Fruit fly (Drosophila melanogaster) whole organism, embryonic: ENCODE results near the gene Tfb5.

ENCODE experiments used
- Atf3 ChIP-seq: fragments of 200-800 bp; sonication (Bioruptor generic); optimal IDR thresholded peaks from 3 replicates; lab custom pipeline; 2016; ENCODE audit warnings: missing biosample characterization, missing genetic modification characterization
- C15 ChIP-seq: fragments of 200-800 bp; sonication (Bioruptor generic); IDR thresholded peaks from 3 replicates; pipeline ENCODE4 v1.3.6; 2022; ENCODE audit warnings: missing biosample characterization, missing genetic modification characterization
- CG10321 ChIP-seq: fragments of 200-800 bp; sonication (Bioruptor generic); IDR thresholded peaks from 2 replicates; pipeline ENCODE4 v1.3.6; 2022; ENCODE audit warnings: missing biosample characterization, missing genetic modification characterization
- CG11085 ChIP-seq: fragments of 200-800 bp; sonication (Bioruptor generic); IDR thresholded peaks from 2 replicates; pipeline ENCODE4 v1.3.6; 2022; ENCODE audit warnings: missing biosample characterization, missing genetic modification characterization
- CG12219 ChIP-seq: fragments of 200-800 bp; sonication (Bioruptor generic); optimal IDR thresholded peaks from 3 replicates; lab custom pipeline; 2018; ENCODE audit warnings: missing biosample characterization, mild to moderate bottlenecking, missing genetic modification characterization
- CG13296 ChIP-seq: fragments of 200-800 bp; sonication (Bioruptor generic); optimal IDR thresholded peaks from 3 replicates; lab custom pipeline; 2018; ENCODE audit warnings: missing biosample characterization, mild to moderate bottlenecking, missing genetic modification characterization
- CG14050 ChIP-seq: fragments of 200-800 bp; sonication (Bioruptor generic); IDR thresholded peaks from 3 replicates; pipeline ENCODE4 v1.3.6; 2022; ENCODE audit warnings: missing biosample characterization, missing genetic modification characterization
- CG14860 ChIP-seq: fragments of 200-800 bp; sonication (Bioruptor generic); IDR thresholded peaks from 3 replicates; pipeline ENCODE4 v1.3.6; 2022; ENCODE audit warnings: missing biosample characterization, missing genetic modification characterization; ENCODE audit not compliant: partially characterized antibody
- CG15269 ChIP-seq: fragments of 200-800 bp; sonication (Bioruptor generic); optimal IDR thresholded peaks from 2 replicates; lab custom pipeline; 2018; ENCODE audit warnings: missing biosample characterization, mild to moderate bottlenecking, missing genetic modification characterization, moderate library complexity
- CG15601 ChIP-seq: fragments of 200-800 bp; sonication (Bioruptor generic); optimal IDR thresholded peaks from 3 replicates; lab custom pipeline; 2019; ENCODE audit warnings: missing biosample characterization, mild to moderate bottlenecking, missing genetic modification characterization, moderate library complexity
- CG17568 ChIP-seq: fragments of 200-800 bp; sonication (Bioruptor generic); optimal IDR thresholded peaks from 2 replicates; lab custom pipeline; 2018; ENCODE audit warnings: missing biosample characterization, mild to moderate bottlenecking, missing genetic modification characterization, moderate library complexity
- CG18262 ChIP-seq: fragments of 200-800 bp; optimal IDR thresholded peaks from 3 replicates; lab custom pipeline; 2019; ENCODE audit warnings: missing biosample characterization, mild to moderate bottlenecking, missing genetic modification characterization, moderate library complexity
- CG18599 ChIP-seq: fragments of 200-800 bp; sonication (Bioruptor generic); optimal IDR thresholded peaks from 3 replicates; lab custom pipeline; 2017; ENCODE audit warnings: missing biosample characterization, missing genetic modification characterization, mild to moderate bottlenecking, moderate library complexity, missing genetic modification reagents
- CG2712 ChIP-seq: fragments of 200-800 bp; optimal IDR thresholded peaks from 3 replicates; lab custom pipeline; 2019; ENCODE audit warnings: missing biosample characterization, mild to moderate bottlenecking, missing genetic modification characterization, moderate library complexity
- CG30020 ChIP-seq: fragments of 200-800 bp; optimal IDR thresholded peaks from 2 replicates; lab custom pipeline; 2019; ENCODE audit warnings: missing biosample characterization, mild to moderate bottlenecking, missing genetic modification characterization, moderate library complexity
- CG31365 ChIP-seq: fragments of 200-800 bp; sonication (Bioruptor generic); optimal IDR thresholded peaks from 2 replicates; lab custom pipeline; 2018; ENCODE audit warnings: missing biosample characterization, mild to moderate bottlenecking, missing genetic modification characterization
- CG3838 ChIP-seq: fragments of 200-800 bp; sonication (Bioruptor generic); optimal IDR thresholded peaks from 3 replicates; lab custom pipeline; 2016; ENCODE audit warnings: missing biosample characterization, missing genetic modification characterization
- CG6654 ChIP-seq: fragments of 200-800 bp; sonication (Bioruptor generic); optimal IDR thresholded peaks from 2 replicates; lab custom pipeline; 2017; ENCODE audit warnings: missing biosample characterization, mild to moderate bottlenecking, missing genetic modification characterization
- CG6765 ChIP-seq: fragments of 200-800 bp; sonication (Bioruptor generic); optimal IDR thresholded peaks from 3 replicates; lab custom pipeline; 2017; ENCODE audit warnings: missing biosample characterization, mild to moderate bottlenecking, missing genetic modification characterization
- CG7745 ChIP-seq: fragments of 200-800 bp; sonication (Bioruptor generic); optimal IDR thresholded peaks from 2 replicates; lab custom pipeline; 2018; ENCODE audit warnings: missing biosample characterization, mild to moderate bottlenecking, missing genetic modification characterization, moderate library complexity
- CG9437 ChIP-seq: fragments of 200-800 bp; sonication (Bioruptor generic); optimal IDR thresholded peaks from 2 replicates; lab custom pipeline; 2018; ENCODE audit warnings: missing biosample characterization, mild to moderate bottlenecking, missing genetic modification characterization
- Deaf1 ChIP-seq: fragments of 200-800 bp; optimal IDR thresholded peaks from 3 replicates; lab custom pipeline; 2019; ENCODE audit warnings: missing biosample characterization, mild to moderate bottlenecking, missing genetic modification characterization, moderate library complexity
- Dp ChIP-seq: fragments of 200-800 bp; sonication (Bioruptor generic); optimal IDR thresholded peaks from 2 replicates; lab custom pipeline; 2018; ENCODE audit warnings: missing biosample characterization, mild to moderate bottlenecking, missing genetic modification characterization, moderate library complexity
- ERR ChIP-seq: fragments of 200-800 bp; sonication (Bioruptor generic); optimal IDR thresholded peaks from 2 replicates; lab custom pipeline; 2016; ENCODE audit warnings: missing biosample characterization, missing genetic modification characterization
- Fer3 ChIP-seq: fragments of 200-800 bp; sonication (Bioruptor generic); optimal IDR thresholded peaks from 2 replicates; lab custom pipeline; 2018; ENCODE audit warnings: missing biosample characterization, mild to moderate bottlenecking, missing genetic modification characterization, moderate library complexity
- HHEX ChIP-seq: fragments of 200-800 bp; sonication (Bioruptor generic); optimal IDR thresholded peaks from 3 replicates; lab custom pipeline; 2017; ENCODE audit warnings: missing biosample characterization, mild to moderate bottlenecking, missing genetic modification characterization, missing genetic modification reagents
- HmgD ChIP-seq: fragments of 200-800 bp; sonication (Bioruptor generic); optimal IDR thresholded peaks from 3 replicates; lab custom pipeline; 2016; ENCODE audit warnings: missing biosample characterization, missing genetic modification characterization
- HmgZ ChIP-seq: fragments of 200-800 bp; sonication (Bioruptor generic); optimal IDR thresholded peaks from 2 replicates; lab custom pipeline; 2018; ENCODE audit warnings: missing biosample characterization, mild to moderate bottlenecking, missing genetic modification characterization
- MTF-1 ChIP-seq: fragments of 200-800 bp; sonication (Bioruptor generic); optimal IDR thresholded peaks from 2 replicates; lab custom pipeline; 2018; ENCODE audit warnings: missing biosample characterization, mild to moderate bottlenecking, missing genetic modification characterization, borderline replicate concordance
- NC2β ChIP-seq: fragments of 200-800 bp; sonication (Bioruptor generic); optimal IDR thresholded peaks from 2 replicates; lab custom pipeline; 2016; ENCODE audit warnings: missing biosample characterization, missing genetic modification characterization
- Oli ChIP-seq: fragments of 200-800 bp; sonication (Bioruptor generic); optimal IDR thresholded peaks from 2 replicates; lab custom pipeline; 2018; ENCODE audit warnings: missing biosample characterization, mild to moderate bottlenecking, missing genetic modification characterization, moderate library complexity
- Sry-δ ChIP-seq: fragments of 200-800 bp; sonication (Bioruptor generic); optimal IDR thresholded peaks from 2 replicates; lab custom pipeline; 2016; ENCODE audit warnings: missing biosample characterization, missing genetic modification characterization
- Tbp ChIP-seq: fragments of >200 bp; optimal IDR thresholded peaks from 2 replicates; lab custom pipeline; 2018; ENCODE audit warnings: missing biosample characterization, missing genetic modification characterization
- ab ChIP-seq: fragments of 200-800 bp; sonication (Bioruptor generic); optimal IDR thresholded peaks from 2 replicates; lab custom pipeline; 2016; ENCODE audit warnings: missing biosample characterization, missing genetic modification characterization
- al ChIP-seq: fragments of 200-800 bp; sonication (Bioruptor generic); IDR thresholded peaks from 2 replicates; pipeline ENCODE4 v1.3.6; 2022; ENCODE audit warnings: missing biosample characterization, missing genetic modification characterization
- bcd ChIP-seq: fragments of 200-800 bp; sonication (Bioruptor generic); optimal IDR thresholded peaks from 2 replicates; lab custom pipeline; 2017; ENCODE audit warnings: missing biosample characterization, mild to moderate bottlenecking, missing genetic modification characterization
- cwo ChIP-seq: fragments of 200-800 bp; sonication (Bioruptor generic); optimal IDR thresholded peaks from 3 replicates; lab custom pipeline; 2017; ENCODE audit warnings: missing biosample characterization, missing genetic modification characterization, mild to moderate bottlenecking, moderate library complexity, missing genetic modification reagents
- fd102C ChIP-seq: fragments of 200-800 bp; sonication (Bioruptor generic); optimal IDR thresholded peaks from 2 replicates; lab custom pipeline; 2018; ENCODE audit warnings: missing biosample characterization, mild to moderate bottlenecking, missing genetic modification characterization, moderate library complexity
- fd64A ChIP-seq: fragments of 200-800 bp; sonication (Bioruptor generic); optimal IDR thresholded peaks from 3 replicates; lab custom pipeline; 2018; ENCODE audit warnings: missing biosample characterization, mild to moderate bottlenecking, missing genetic modification characterization
- grn ChIP-seq: fragments of 200-800 bp; sonication (Bioruptor generic); optimal IDR thresholded peaks from 3 replicates; lab custom pipeline; 2017; ENCODE audit warnings: missing biosample characterization, missing genetic modification characterization
- gsb ChIP-seq: fragments of 200-800 bp; sonication (Bioruptor generic); IDR thresholded peaks from 2 replicates; pipeline ENCODE4 v1.3.6; 2022; ENCODE audit warnings: missing biosample characterization, missing genetic modification characterization
- kay ChIP-seq: fragments of 200-800 bp; sonication (Bioruptor generic); optimal IDR thresholded peaks from 2 replicates; lab custom pipeline; 2016; ENCODE audit warnings: missing biosample characterization, missing genetic modification characterization
- org-1 ChIP-seq: fragments of 200-800 bp; sonication (Bioruptor generic); optimal IDR thresholded peaks from 2 replicates; lab custom pipeline; 2017; ENCODE audit warnings: missing biosample characterization, missing genetic modification characterization
- phol ChIP-seq: fragments of 200-800 bp; sonication (Bioruptor generic); optimal IDR thresholded peaks from 3 replicates; lab custom pipeline; 2018; ENCODE audit warnings: missing biosample characterization, mild to moderate bottlenecking, missing genetic modification characterization, moderate library complexity
- pnt ChIP-seq: fragments of 200-800 bp; sonication (Bioruptor generic); optimal IDR thresholded peaks from 3 replicates; lab custom pipeline; 2016; ENCODE audit warnings: missing biosample characterization, missing genetic modification characterization
- psq ChIP-seq: fragments of 200-800 bp; sonication (Bioruptor generic); optimal IDR thresholded peaks from 2 replicates; lab custom pipeline; 2017; ENCODE audit warnings: missing biosample characterization, missing genetic modification characterization
- sisA ChIP-seq: fragments of 200-800 bp; sonication (Bioruptor generic); IDR thresholded peaks from 2 replicates; pipeline ENCODE4 v1.3.6; 2022; ENCODE audit warnings: missing biosample characterization, missing genetic modification characterization
- sob ChIP-seq: fragments of 200-800 bp; sonication (Bioruptor generic); IDR thresholded peaks from 2 replicates; pipeline ENCODE4 v1.3.6; 2022; ENCODE audit warnings: missing biosample characterization, missing genetic modification characterization
- stc ChIP-seq: fragments of 200-800 bp; sonication (Bioruptor generic); IDR thresholded peaks from 2 replicates; pipeline ENCODE4 v1.3.6; 2022; ENCODE audit warnings: missing biosample characterization, missing genetic modification characterization
- usp ChIP-seq: fragments of >200 bp; optimal IDR thresholded peaks from 2 replicates; lab custom pipeline; 2017; ENCODE audit warnings: missing biosample characterization, missing genetic modification characterization

Gene Tfb5

dm6 chr2L:5052367-5052914, 41.8 kb upstream of the Tfb5 start, which contains the start of gene senju (continued):
- peak; percentile 39; the same call in 1 of the 2 replicates for TF ChIP-seq al (GFP tag; lab: Robert Waterston, UW)
- no peak for TF ChIP-seq fd102C (GFP tag; lab: Kevin White, UChicago)
- peak; percentile 47; the same call in 1 of the 3 replicates for TF ChIP-seq CG14860
- TF ChIP-seq CG2712 (tag; lab: Kevin White, UChicago): peak; percentile 76
- TF ChIP-seq kay (GFP tag; lab: Kevin White, UChicago): peak; percentile 70
- TF ChIP-seq CG6765 (GFP tag; lab: Kevin White, UChicago): peak; percentile 81
- peak; percentile 65 for TF ChIP-seq CG14050 (GFP tag; lab: Robert Waterston, UW)
- TF ChIP-seq CG18262 (tag; lab: Kevin White, UChicago): peak; percentile 78
- TF ChIP-seq ERR (GFP tag; lab: Kevin White, UChicago): peak; percentile 56
- no peak for TF ChIP-seq Tbp (GFP tag; lab: Kevin White, UChicago)
- TF ChIP-seq CG12219: peak; percentile 71
- peak; percentile 58 for TF ChIP-seq psq (GFP tag; lab: Kevin White, UChicago)
- no peak; the same call in none of the 2 replicates for TF ChIP-seq gsb (GFP tag; lab: Robert Waterston, UW)
- peak; percentile 74 for TF ChIP-seq Fer3 (tag; lab: Kevin White, UChicago)
- peak; percentile 59 for TF ChIP-seq MTF-1 (GFP tag; lab: Kevin White, UChicago)
- TF ChIP-seq CG18599 (GFP tag; lab: Kevin White, UChicago): peak; percentile 90
- TF ChIP-seq CG11085 (GFP tag; lab: Robert Waterston, UW): peak; percentile 51
- peak; percentile 74 for TF ChIP-seq pnt
- TF ChIP-seq CG9437 (GFP tag; lab: Kevin White, UChicago): peak; percentile 70
- TF ChIP-seq C15 (GFP tag; lab: Robert Waterston, UW): peak; percentile 64; the same call in 1 of the 3 replicates
- peak; percentile 61 for TF ChIP-seq ab (GFP tag; lab: Kevin White, UChicago)
- TF ChIP-seq CG15601 (tag; lab: Kevin White, UChicago): peak; percentile 45
- TF ChIP-seq sob (GFP tag; lab: Robert Waterston, UW): peak; percentile 84
- TF ChIP-seq CG31365 (tag; lab: Kevin White, UChicago): peak; percentile 75
- peak; percentile 59 for TF ChIP-seq fd64A (GFP tag; lab: Kevin White, UChicago)
- peak; percentile 78 for TF ChIP-seq Oli (tag; lab: Kevin White, UChicago)
- TF ChIP-seq bcd (GFP tag; lab: Kevin White, UChicago): peak; percentile 83
- peak; percentile 61 for TF ChIP-seq CG17568
- TF ChIP-seq Dp (GFP tag; lab: Kevin White, UChicago): peak; percentile 46
- peak; percentile 87 for TF ChIP-seq HmgD (GFP tag; lab: Kevin White, UChicago)
- peak; percentile 85 for TF ChIP-seq org-1 (GFP tag; lab: Kevin White, UChicago)
- peak; percentile 80 for TF ChIP-seq HHEX (GFP tag; lab: Kevin White, UChicago)
- TF ChIP-seq CG10321 (GFP tag; lab: Robert Waterston, UW): 0 out of 2 replicates have a peak, but pooled peaks have one; percentile 32
- peak; percentile 69 for TF ChIP-seq stc (GFP tag; lab: Robert Waterston, UW)
- TF ChIP-seq HmgZ (tag; lab: Kevin White, UChicago): peak; percentile 88
- TF ChIP-seq phol: peak; percentile 76
- peak; percentile 82 for TF ChIP-seq NC2β (GFP tag; lab: Kevin White, UChicago)
- TF ChIP-seq cwo (GFP tag; lab: Kevin White, UChicago): peak; percentile 79
- TF ChIP-seq CG30020 (tag; lab: Kevin White, UChicago): peak; percentile 55
- no peak for TF ChIP-seq CG7745 (tag; lab: Kevin White, UChicago)
- peak; percentile 45 for TF ChIP-seq Sry-δ (GFP tag; lab: Kevin White, UChicago)
- peak; percentile 74 for TF ChIP-seq Atf3 (GFP tag; lab: Kevin White, UChicago)
- TF ChIP-seq usp (GFP tag; lab: Kevin White, UChicago): no peak
- TF ChIP-seq CG3838 (GFP tag; lab: Kevin White, UChicago): peak; percentile 33
- TF ChIP-seq Deaf1: peak; percentile 86
- TF ChIP-seq grn (GFP tag; lab: Kevin White, UChicago): peak; percentile 48
- peak; percentile 80 for TF ChIP-seq CG13296 (GFP tag; lab: Kevin White, UChicago)
- TF ChIP-seq CG15269 (tag; lab: Kevin White, UChicago): peak; percentile 83
- peak; percentile 60 for TF ChIP-seq CG6654
- TF ChIP-seq sisA (GFP tag; lab: Robert Waterston, UW): peak; percentile 75
